Worm (Caenorhabditis elegans): ENCODE measurements around the gene F58E6.8.
A peak's percentile ranks its signal among the peaks of the same experiment; 100 is the strongest.

The F58E6.8 gene

ce11 chrV:9796002-9796401, 40.4 kb upstream of the F58E6.8 start:
- TF ChIP-seq sea-1 (GFP tag; conservative IDR thresholded peaks at IDR 0.05) (no peak), tra-4 (tag; optimal IDR thresholded peaks at IDR 0.05) (no peak), ama-1 (optimal IDR thresholded peaks at IDR 0.05) (no peak)

- TF ChIP-seq tbx-37 (GFP tag; conservative IDR thresholded peaks at IDR 0.05) (no peak), tra-4 (tag; optimal IDR thresholded peaks at IDR 0.05) (no peak), hnd-1 (tag; optimal IDR thresholded peaks at IDR 0.05) (no peak), hmg-4 (GFP tag; optimal IDR thresholded peaks at IDR 0.05) (no peak), B0310.2 (tag; optimal IDR thresholded peaks at IDR 0.05) (no peak), ama-1 (optimal IDR thresholded peaks at IDR 0.05) (no peak), ceh-13 (GFP tag; optimal IDR thresholded peaks at IDR 0.05) (no peak), ceh-36 (tag; optimal IDR thresholded peaks at IDR 0.05) (no peak), pes-1 (GFP tag; IDR thresholded peaks at IDR 0.05) (no peak), F13C5.2 (tag; optimal IDR thresholded peaks at IDR 0.05) (no peak), ets-7 (tag; optimal IDR thresholded peaks at IDR 0.05) (no peak), sea-1 (GFP tag; conservative IDR thresholded peaks at IDR 0.05) (no peak), hmbx-1 (tag; optimal IDR thresholded peaks at IDR 0.05) (no peak), scrt-1 (GFP tag; IDR thresholded peaks at IDR 0.05) (no peak), tbx-11 (GFP tag; IDR thresholded peaks at IDR 0.05) (no peak), aly-1 (tag; optimal IDR thresholded peaks at IDR 0.05) (no peak), flt-1 (GFP tag; IDR thresholded peaks at IDR 0.05) (no peak)
These were observed 39.4 kb upstream of the F58E6.8 start for ce11 chrV:9794997-9795396.

ce11 chrV:9791332-9791731, 35.7 kb upstream of the F58E6.8 start, which contains the start of gene lipl-2:
Gene lipl-2, plus strand, starts transcription at chrV:9791567.
- no peak for TF ChIP-seq ceh-36 (tag; optimal IDR thresholded peaks at IDR 0.05)
- no peak for TF ChIP-seq tbx-37 (GFP tag; conservative IDR thresholded peaks at IDR 0.05)

- TF ChIP-seq ets-7 (tag; optimal IDR thresholded peaks at IDR 0.05) (no peak), F13C5.2 (tag; optimal IDR thresholded peaks at IDR 0.05) (peak; percentile 46)
These were observed 34.1 kb upstream of the F58E6.8 start, which contains the start of gene ztf-7 for ce11 chrV:9789657-9790261. Gene ztf-7, minus strand, starts transcription at chrV:9789707.

ce11 chrV:9786721-9787131, 31.1 kb upstream of the F58E6.8 start, which contains the start of gene F46B6.6:
Gene F46B6.6, minus strand, starts transcription at chrV:9786868.
- TF ChIP-seq tbx-37 (GFP tag; conservative IDR thresholded peaks at IDR 0.05) (no peak), ama-1 (optimal IDR thresholded peaks at IDR 0.05) (peak; percentile 44)

ce11 chrV:9784215-9784614, 28.6 kb upstream of the F58E6.8 start:
- TF ChIP-seq pes-1 (GFP tag; IDR thresholded peaks at IDR 0.05): no peak
- no peak for TF ChIP-seq sea-1 (GFP tag; conservative IDR thresholded peaks at IDR 0.05)
- no peak for TF ChIP-seq aly-1 (tag; optimal IDR thresholded peaks at IDR 0.05)
- no peak for TF ChIP-seq ama-1 (optimal IDR thresholded peaks at IDR 0.05)
- TF ChIP-seq hmg-4 (GFP tag; optimal IDR thresholded peaks at IDR 0.05): no peak
- TF ChIP-seq tbx-11 (GFP tag; IDR thresholded peaks at IDR 0.05): no peak
- TF ChIP-seq ceh-13 (GFP tag; optimal IDR thresholded peaks at IDR 0.05): no peak

- TF ChIP-seq tbx-37 (GFP tag; conservative IDR thresholded peaks at IDR 0.05) (no peak), scrt-1 (GFP tag; IDR thresholded peaks at IDR 0.05) (no peak), ets-7 (tag; optimal IDR thresholded peaks at IDR 0.05) (no peak), ceh-36 (tag; optimal IDR thresholded peaks at IDR 0.05) (no peak), flt-1 (GFP tag; IDR thresholded peaks at IDR 0.05) (no peak), pes-1 (GFP tag; IDR thresholded peaks at IDR 0.05) (no peak), hnd-1 (tag; optimal IDR thresholded peaks at IDR 0.05) (no peak), tra-4 (tag; optimal IDR thresholded peaks at IDR 0.05) (no peak), F13C5.2 (tag; optimal IDR thresholded peaks at IDR 0.05) (no peak), tbx-11 (GFP tag; IDR thresholded peaks at IDR 0.05) (no peak), hmbx-1 (tag; optimal IDR thresholded peaks at IDR 0.05) (no peak), ceh-13 (GFP tag; optimal IDR thresholded peaks at IDR 0.05) (no peak), ama-1 (optimal IDR thresholded peaks at IDR 0.05) (no peak), B0310.2 (tag; optimal IDR thresholded peaks at IDR 0.05) (no peak), aly-1 (tag; optimal IDR thresholded peaks at IDR 0.05) (no peak), sea-1 (GFP tag; conservative IDR thresholded peaks at IDR 0.05) (no peak)
These were observed 27.3 kb upstream of the F58E6.8 start, which contains the start of gene F46B6.5 for ce11 chrV:9782969-9783368. Gene F46B6.5, minus strand, starts transcription at chrV:9783069.

- TF ChIP-seq ets-7 (tag; optimal IDR thresholded peaks at IDR 0.05): no peak
- TF ChIP-seq B0310.2 (tag; optimal IDR thresholded peaks at IDR 0.05): no peak
- TF ChIP-seq F13C5.2 (tag; optimal IDR thresholded peaks at IDR 0.05): no peak
- no peak for TF ChIP-seq ceh-13 (GFP tag; optimal IDR thresholded peaks at IDR 0.05)
- no peak for TF ChIP-seq tbx-37 (GFP tag; conservative IDR thresholded peaks at IDR 0.05)
- no peak for TF ChIP-seq scrt-1 (GFP tag; IDR thresholded peaks at IDR 0.05)
- TF ChIP-seq sea-1 (GFP tag; conservative IDR thresholded peaks at IDR 0.05): no peak
- TF ChIP-seq pes-1 (GFP tag; IDR thresholded peaks at IDR 0.05): no peak
- no peak for TF ChIP-seq ama-1 (optimal IDR thresholded peaks at IDR 0.05)
- no peak for TF ChIP-seq flt-1 (GFP tag; IDR thresholded peaks at IDR 0.05)
- no peak for TF ChIP-seq aly-1 (tag; optimal IDR thresholded peaks at IDR 0.05)
These were observed 26.4 kb upstream of the F58E6.8 start for ce11 chrV:9782045-9782444.

- TF ChIP-seq tbx-37 (GFP tag; conservative IDR thresholded peaks at IDR 0.05): no peak
- no peak for TF ChIP-seq hnd-1 (tag; optimal IDR thresholded peaks at IDR 0.05)
- no peak for TF ChIP-seq hmbx-1 (tag; optimal IDR thresholded peaks at IDR 0.05)
- no peak for TF ChIP-seq ceh-13 (GFP tag; optimal IDR thresholded peaks at IDR 0.05)
- no peak for TF ChIP-seq tra-4 (tag; optimal IDR thresholded peaks at IDR 0.05)
- TF ChIP-seq tbx-11 (GFP tag; IDR thresholded peaks at IDR 0.05): no peak
- TF ChIP-seq scrt-1 (GFP tag; IDR thresholded peaks at IDR 0.05): no peak
- no peak for TF ChIP-seq B0310.2 (tag; optimal IDR thresholded peaks at IDR 0.05)
- no peak for TF ChIP-seq flt-1 (GFP tag; IDR thresholded peaks at IDR 0.05)
- TF ChIP-seq hmg-4 (GFP tag; optimal IDR thresholded peaks at IDR 0.05): no peak
These were observed 23.8 kb upstream of the F58E6.8 start, which contains the start of gene F46B6.4 for ce11 chrV:9779418-9779817. Gene F46B6.4, minus strand, starts transcription at chrV:9779518.

All from whole organism, early embryonic.